Worm (Caenorhabditis elegans): Measurements from ENCODE around the gene clp-1.
A peak's percentile ranks its signal among the peaks of the same experiment; 100 is the strongest.

Gene clp-1

DNA sequence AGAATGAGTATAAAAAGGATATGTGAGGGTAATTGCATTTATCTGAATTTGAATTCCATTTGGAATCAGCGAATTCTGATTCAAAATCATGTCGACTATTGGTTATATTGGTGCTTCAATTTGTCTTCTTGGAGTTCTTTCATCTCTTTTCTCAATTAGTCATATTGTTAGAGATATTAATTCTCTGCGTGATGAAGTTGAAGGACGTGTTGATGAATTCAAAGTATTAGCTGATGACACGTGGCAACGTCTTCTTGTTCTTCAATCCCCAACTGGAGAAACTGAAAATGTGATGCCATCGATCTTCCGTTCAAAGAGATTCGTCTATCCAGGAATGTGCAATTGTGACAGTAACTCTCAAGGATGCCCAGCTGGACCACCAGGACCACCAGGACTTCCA is 31.0 kb upstream of the clp-1 start, which contains the start of gene col-90:
Gene col-90, plus strand, starts transcription at position 37 of the 400 bp plus-strand sequence.
- TF ChIP-seq ZK546.5 (tag; optimal IDR thresholded peaks at IDR 0.05) = no peak
- TF ChIP-seq ama-1 (optimal IDR thresholded peaks at IDR 0.05) = peak; percentile 59

- TF ChIP-seq ztf-1 (GFP tag; conservative IDR thresholded peaks at IDR 0.05) (no peak), ama-1 (optimal IDR thresholded peaks at IDR 0.05) (peak; percentile 76)
Measured at ce11 chrIII:7950447-7950846, 29.3 kb upstream of the clp-1 start.

DNA sequence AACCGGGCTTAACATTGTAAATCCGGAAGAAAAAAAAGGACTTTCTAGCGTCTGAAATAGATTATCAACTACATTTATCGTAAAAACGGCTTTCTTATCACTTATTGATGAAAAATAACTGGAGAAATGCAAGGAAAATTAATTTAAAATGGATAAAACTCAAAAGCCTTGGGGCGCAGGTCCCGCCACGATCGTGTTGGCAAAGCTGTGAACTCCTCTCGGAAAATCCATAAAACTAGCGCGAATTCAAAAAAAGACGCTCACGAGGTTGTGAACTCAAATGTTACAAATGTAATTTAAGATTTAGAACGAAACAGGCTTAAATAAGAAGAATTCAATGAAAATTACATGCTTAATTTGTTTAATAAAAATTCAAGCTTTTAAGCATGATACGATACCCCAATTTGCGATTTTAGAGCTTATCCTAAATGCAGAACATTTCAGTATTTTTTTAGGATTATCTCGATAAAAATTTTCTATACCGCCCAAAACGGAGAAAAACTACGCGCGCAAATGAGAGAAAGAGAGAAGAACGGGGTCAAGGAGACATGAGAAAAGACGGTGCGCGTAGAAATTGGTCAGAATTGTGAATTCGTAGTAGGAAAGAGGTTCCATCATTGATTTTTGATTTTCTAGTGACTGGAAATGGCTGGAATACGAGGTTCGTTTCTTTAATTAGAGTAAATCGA is 27.5 kb upstream of the clp-1 start, which contains the start of gene C29E4.15:
Gene C29E4.15, plus strand, starts transcription at position 547 of the 689 bp plus-strand sequence.
- TF ChIP-seq sma-9 (GFP tag; optimal IDR thresholded peaks at IDR 0.05) = no peak
- TF ChIP-seq sma-9 (tag; optimal IDR thresholded peaks at IDR 0.05) = no peak
- no peak for TF ChIP-seq lin-13 (GFP tag; optimal IDR thresholded peaks at IDR 0.05)
- TF ChIP-seq aly-2 (tag; optimal IDR thresholded peaks at IDR 0.05) = no peak
- TF ChIP-seq elt-1 (tag; optimal IDR thresholded peaks at IDR 0.05) = no peak
- TF ChIP-seq mdl-1 (tag; optimal IDR thresholded peaks at IDR 0.05) = no peak
- no peak for TF ChIP-seq nhr-237 (tag; optimal IDR thresholded peaks at IDR 0.05)
- no peak for TF ChIP-seq unc-62 (GFP tag; optimal IDR thresholded peaks at IDR 0.05)
- TF ChIP-seq fos-1 (tag; optimal IDR thresholded peaks at IDR 0.05) = no peak
- TF ChIP-seq dmd-4 (tag; optimal IDR thresholded peaks at IDR 0.05) = no peak
- TF ChIP-seq snpc-4 (tag; optimal IDR thresholded peaks at IDR 0.05) = no peak
- TF ChIP-seq ceh-16 (tag; optimal IDR thresholded peaks at IDR 0.05) = no peak
- TF ChIP-seq gmeb-1 (tag; optimal IDR thresholded peaks at IDR 0.05) = peak; percentile 60
- TF ChIP-seq ztf-4 (tag; optimal IDR thresholded peaks at IDR 0.05) = no peak
- TF ChIP-seq alr-1 (tag; optimal IDR thresholded peaks at IDR 0.05) = no peak
- no peak for TF ChIP-seq R02D3.7 (tag; optimal IDR thresholded peaks at IDR 0.05)
- no peak for TF ChIP-seq zag-1 (tag; optimal IDR thresholded peaks at IDR 0.05)
- TF ChIP-seq skn-1 (tag; optimal IDR thresholded peaks at IDR 0.05) = no peak
- no peak for TF ChIP-seq ceh-82 (tag; optimal IDR thresholded peaks at IDR 0.05)
- peak; percentile 83 for TF ChIP-seq unc-55 (GFP tag; optimal IDR thresholded peaks at IDR 0.05)
- TF ChIP-seq nhr-129 (tag; optimal IDR thresholded peaks at IDR 0.05) = peak; percentile 6
- no peak for TF ChIP-seq ZK546.5 (tag; optimal IDR thresholded peaks at IDR 0.05)
- TF ChIP-seq sma-3 (GFP tag; optimal IDR thresholded peaks at IDR 0.05) = no peak
- no peak for TF ChIP-seq nhr-21 (tag; optimal IDR thresholded peaks at IDR 0.05)
- TF ChIP-seq lin-11 (tag; optimal IDR thresholded peaks at IDR 0.05) = no peak
- peak; percentile 63 for TF ChIP-seq C34F6.9 (tag; optimal IDR thresholded peaks at IDR 0.05)
- TF ChIP-seq lsy-2 (tag; optimal IDR thresholded peaks at IDR 0.05) = peak; percentile 27 to 80
- no peak for TF ChIP-seq nhr-77 (tag; optimal IDR thresholded peaks at IDR 0.05)
- no peak for TF ChIP-seq nhr-23 (tag; optimal IDR thresholded peaks at IDR 0.05)
- no peak for TF ChIP-seq nhr-6 (tag; optimal IDR thresholded peaks at IDR 0.05)
- no peak for TF ChIP-seq nhr-25 (tag; optimal IDR thresholded peaks at IDR 0.05)
- no peak for TF ChIP-seq unc-39 (tag; optimal IDR thresholded peaks at IDR 0.05)
- no peak for TF ChIP-seq peb-1 (tag; optimal IDR thresholded peaks at IDR 0.05)
- no peak for TF ChIP-seq blmp-1 (tag; optimal IDR thresholded peaks at IDR 0.05; ENCODE audit: insufficient read depth)
- TF ChIP-seq ztf-1 (GFP tag; conservative IDR thresholded peaks at IDR 0.05) = no peak
- TF ChIP-seq crh-2 (tag; optimal IDR thresholded peaks at IDR 0.05) = peak; percentile 87
- TF ChIP-seq nhr-12 (tag; optimal IDR thresholded peaks at IDR 0.05) = no peak
- TF ChIP-seq F13H6.1 (tag; optimal IDR thresholded peaks at IDR 0.05) = peak; percentile 15

DNA sequence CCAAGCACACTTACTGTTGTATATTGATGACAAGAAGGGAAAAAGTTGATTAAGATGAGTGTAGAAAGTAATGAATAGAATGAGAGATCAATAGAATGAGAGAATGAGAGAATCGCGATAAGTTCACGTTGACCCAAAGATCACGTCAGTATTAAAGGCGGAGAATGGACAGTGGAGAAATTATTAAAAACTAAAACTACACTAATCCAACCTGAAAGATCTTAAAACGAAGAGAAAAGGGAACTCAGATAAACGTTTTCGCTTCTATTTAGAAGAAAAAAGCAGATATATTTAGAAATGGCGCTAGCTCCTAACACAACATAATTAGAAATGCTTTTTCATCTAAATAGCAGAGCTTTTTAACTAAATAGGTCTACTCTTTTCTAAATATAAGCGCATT is 26.6 kb upstream of the clp-1 start, which contains the start of gene let-754:
Gene let-754, minus strand, starts transcription at position 101 of the 400 bp plus-strand sequence.
- TF ChIP-seq sem-4 (tag; optimal IDR thresholded peaks at IDR 0.05) (no peak), nhr-237 (tag; optimal IDR thresholded peaks at IDR 0.05) (no peak), nhr-6 (tag; optimal IDR thresholded peaks at IDR 0.05) (no peak)
